Worm (Caenorhabditis elegans): Measurements from ENCODE around the gene ttr-24.

The ttr-24 gene

DNA sequence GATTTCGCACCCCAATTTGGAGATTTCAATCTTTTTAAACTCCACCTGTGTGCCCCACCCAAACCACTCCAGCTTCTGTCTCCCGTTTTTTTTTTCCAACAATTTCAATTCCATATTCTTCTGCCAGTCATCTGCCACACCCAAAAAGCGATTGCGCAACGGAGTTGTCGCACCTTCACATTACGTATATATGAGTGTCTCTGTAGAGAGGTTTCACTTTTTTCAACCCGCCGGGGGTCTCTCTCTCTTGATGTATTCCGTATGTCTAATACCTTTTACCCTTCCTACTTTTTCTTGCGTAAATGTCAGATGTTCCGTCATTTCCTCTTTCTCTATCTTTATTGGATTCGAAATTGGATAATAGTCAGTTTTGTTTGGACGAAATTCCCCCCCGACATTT lies 30.5 kb upstream of the ttr-24 start:
- TF ChIP-seq pha-4 (tag; optimal IDR thresholded peaks at IDR 0.05), result no peak
- TF ChIP-seq nhr-25 (tag; optimal IDR thresholded peaks at IDR 0.05), result peak; percentile 11

DNA sequence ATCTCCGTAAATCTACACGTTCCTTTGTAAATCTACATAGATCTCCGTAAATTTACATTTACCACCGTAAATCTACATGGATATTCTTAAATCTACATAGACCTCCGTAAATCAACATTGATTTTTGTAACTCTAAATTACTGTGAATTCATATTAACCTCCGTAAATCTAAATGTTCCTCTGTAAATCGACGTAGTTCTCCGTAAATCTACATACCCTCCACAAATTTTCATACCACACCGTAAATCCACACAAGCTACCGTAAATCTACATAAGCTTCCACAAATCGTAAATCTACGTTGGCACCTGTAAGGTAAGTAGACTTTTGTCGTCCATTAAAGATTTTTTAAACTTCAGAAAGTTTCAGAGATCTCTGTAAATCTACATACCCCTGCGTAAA lies 28.7 kb upstream of the ttr-24 start:
- TF ChIP-seq ZK546.5 (tag; optimal IDR thresholded peaks at IDR 0.05) (no peak), daf-12 (tag; optimal IDR thresholded peaks at IDR 0.05) (no peak), lin-39 (tag; optimal IDR thresholded peaks at IDR 0.05) (no peak), zag-1 (tag; optimal IDR thresholded peaks at IDR 0.05) (no peak), nhr-23 (tag; optimal IDR thresholded peaks at IDR 0.05) (no peak), nhr-77 (tag; optimal IDR thresholded peaks at IDR 0.05) (no peak), elt-2 (tag; optimal IDR thresholded peaks at IDR 0.05) (no peak), snpc-4 (tag; optimal IDR thresholded peaks at IDR 0.05) (no peak), egl-27 (tag; optimal IDR thresholded peaks at IDR 0.05) (no peak), unc-62 (GFP tag; optimal IDR thresholded peaks at IDR 0.05) (no peak), nhr-25 (tag; optimal IDR thresholded peaks at IDR 0.05) (no peak), skn-1 (tag; optimal IDR thresholded peaks at IDR 0.05) (no peak), egl-5 (tag; optimal IDR thresholded peaks at IDR 0.05) (no peak)

DNA sequence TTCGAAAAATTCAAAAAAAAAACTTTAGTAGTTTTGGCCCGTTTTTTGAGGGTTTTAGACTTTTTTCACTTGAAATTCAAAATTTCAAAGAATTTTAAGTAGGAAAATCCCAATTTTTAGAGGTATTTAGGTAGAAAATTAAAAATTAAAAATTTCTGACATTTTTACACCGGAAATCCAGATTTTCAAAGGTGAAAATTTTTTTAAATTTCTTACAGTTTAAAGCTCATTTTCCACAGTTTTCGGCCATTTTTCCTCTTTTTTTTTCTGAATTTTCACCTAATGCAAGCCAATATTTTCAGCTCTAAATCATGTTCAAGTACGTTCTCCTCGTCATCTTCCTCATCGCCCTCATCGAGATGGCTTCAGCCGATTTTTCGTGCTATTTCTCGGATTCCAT lies 25.9 kb upstream of the ttr-24 start, which contains the start of gene txt-14:
Gene txt-14, plus strand, starts transcription at position 301 of the 400 bp plus-strand sequence.
- TF ChIP-seq nhr-77 (tag; optimal IDR thresholded peaks at IDR 0.05), result no peak
- no peak for TF ChIP-seq lin-15B (tag; optimal IDR thresholded peaks at IDR 0.05)
- no peak for TF ChIP-seq daf-12 (tag; optimal IDR thresholded peaks at IDR 0.05)
- TF ChIP-seq ama-1 (optimal IDR thresholded peaks at IDR 0.05), result no peak
- TF ChIP-seq ceh-9 (tag; optimal IDR thresholded peaks at IDR 0.05), result no peak

DNA sequence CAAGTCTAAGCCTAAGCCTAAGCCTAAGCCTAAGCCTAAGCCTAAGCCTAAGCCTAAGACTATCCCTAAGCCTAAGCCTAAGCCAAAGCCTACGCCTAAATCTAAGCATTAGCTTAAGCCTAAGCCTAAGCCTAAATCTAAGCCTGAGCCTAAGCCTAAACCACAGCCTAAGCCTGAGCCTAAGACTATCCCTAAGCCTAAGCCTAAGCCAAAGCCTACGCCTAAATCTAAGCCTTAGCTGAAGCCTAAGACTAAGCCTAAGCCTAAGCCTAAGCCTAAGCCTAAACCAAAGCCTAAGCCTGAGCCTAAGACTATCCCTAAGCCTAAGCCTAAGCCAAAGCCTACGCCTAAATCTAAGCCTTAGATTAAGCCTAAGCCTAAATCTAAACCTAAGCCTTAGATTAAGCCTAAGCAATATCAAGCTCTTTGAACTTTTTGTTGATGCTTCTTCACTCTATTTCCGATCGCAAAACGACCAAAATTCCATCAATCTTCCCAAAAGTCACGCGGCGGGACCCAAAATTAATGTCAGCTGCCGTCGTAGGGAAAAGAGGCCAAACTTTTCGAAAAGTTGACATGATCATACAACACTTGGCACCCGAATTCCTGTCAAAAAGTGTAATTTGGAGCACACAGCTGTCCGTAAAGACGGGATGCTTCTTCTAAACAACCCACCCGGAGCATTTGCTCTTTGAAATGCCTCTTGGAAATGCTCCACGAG lies 25.1 kb upstream of the ttr-24 start:
- TF ChIP-seq elt-1 (tag; optimal IDR thresholded peaks at IDR 0.05) (no peak), lin-39 (tag; optimal IDR thresholded peaks at IDR 0.05) (peak; percentile 3)

DNA sequence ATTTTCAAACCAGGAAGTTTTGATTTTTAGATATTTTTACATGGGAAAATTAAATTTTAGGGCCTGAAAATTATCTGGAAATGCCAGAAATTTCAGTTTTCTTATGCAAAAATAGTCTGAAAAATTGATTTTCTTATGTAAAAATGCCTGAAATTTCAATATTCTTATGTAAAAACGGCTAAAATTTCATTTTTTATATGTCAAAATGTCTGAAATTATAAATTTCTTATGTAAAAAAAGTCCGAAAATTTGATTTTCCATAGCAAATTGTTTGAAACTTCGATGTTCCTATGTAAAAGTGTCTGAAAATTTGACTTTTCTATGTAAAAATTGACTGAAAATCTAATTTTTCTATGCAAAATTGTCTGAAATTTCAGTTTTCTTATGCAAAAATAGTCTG lies 23.2 kb upstream of the ttr-24 start, which contains the start of gene Y51A2D.13:
Gene Y51A2D.13, minus strand, starts transcription at position 101 of the 400 bp plus-strand sequence.
- TF ChIP-seq pha-4 (tag; optimal IDR thresholded peaks at IDR 0.05) (no peak), R02D3.7 (tag; optimal IDR thresholded peaks at IDR 0.05) (no peak), nhr-11 (tag; optimal IDR thresholded peaks at IDR 0.05) (no peak), sea-2 (GFP tag; optimal IDR thresholded peaks at IDR 0.05) (no peak), ZK546.5 (tag; optimal IDR thresholded peaks at IDR 0.05) (no peak), elt-1 (tag; optimal IDR thresholded peaks at IDR 0.05) (no peak), nhr-23 (tag; optimal IDR thresholded peaks at IDR 0.05) (no peak), daf-12 (tag; optimal IDR thresholded peaks at IDR 0.05) (no peak), nhr-67 (tag; optimal IDR thresholded peaks at IDR 0.05) (no peak)

DNA sequence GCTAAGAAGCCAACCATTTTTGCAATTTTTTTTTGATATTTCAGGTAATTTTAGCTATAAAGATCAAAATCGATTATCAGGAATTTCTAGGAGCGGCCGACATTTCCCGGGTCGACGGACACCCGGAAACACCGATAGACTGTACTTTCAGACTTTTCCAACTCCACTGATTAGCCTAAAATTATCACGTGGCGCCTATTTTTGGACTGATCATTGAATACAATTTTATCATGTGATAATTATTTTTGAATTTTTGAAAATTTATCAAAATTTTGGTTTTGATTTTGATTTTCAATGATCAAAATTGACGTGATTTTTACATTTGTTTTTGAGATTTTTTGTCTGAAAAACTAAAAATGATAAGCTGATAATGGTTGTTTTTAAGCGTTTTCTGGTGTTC lies 21.9 kb upstream of the ttr-24 start:
- no peak for TF ChIP-seq skn-1 (tag; optimal IDR thresholded peaks at IDR 0.05)
- no peak for TF ChIP-seq eor-1 (tag; optimal IDR thresholded peaks at IDR 0.05)
- TF ChIP-seq mml-1 (tag; optimal IDR thresholded peaks at IDR 0.05), result no peak
- TF ChIP-seq nfya-1 (tag; optimal IDR thresholded peaks at IDR 0.05; ENCODE audit: insufficient read depth), result no peak
- TF ChIP-seq pha-4 (tag; optimal IDR thresholded peaks at IDR 0.05), result peak; percentile 42
- TF ChIP-seq ztf-11 (tag; optimal IDR thresholded peaks at IDR 0.05), result no peak
- TF ChIP-seq ceh-9 (tag; optimal IDR thresholded peaks at IDR 0.05), result no peak
- no peak for TF ChIP-seq nhr-237 (tag; optimal IDR thresholded peaks at IDR 0.05)
- no peak for TF ChIP-seq unc-39 (tag; optimal IDR thresholded peaks at IDR 0.05)
- TF ChIP-seq pqm-1 (tag; optimal IDR thresholded peaks at IDR 0.05), result peak; percentile 48
- TF ChIP-seq ztf-4 (tag; optimal IDR thresholded peaks at IDR 0.05), result no peak
- TF ChIP-seq elt-2 (tag; optimal IDR thresholded peaks at IDR 0.05), result peak; percentile 90
- TF ChIP-seq nhr-23 (tag; optimal IDR thresholded peaks at IDR 0.05), result no peak
- TF ChIP-seq ceh-82 (tag; optimal IDR thresholded peaks at IDR 0.05), result no peak
